Fruit fly (Drosophila melanogaster): ENCODE data around the gene Ge-1.

- TF ChIP-seq usp (GFP tag; optimal IDR thresholded peaks at IDR 0.05) (no peak), Dll (optimal IDR thresholded peaks at IDR 0.05) (no peak), psq (optimal IDR thresholded peaks at IDR 0.05) (no peak)
These were observed 28.4 kb downstream of the Ge-1 start for dm6 chr2L:11072250-11072649.

All from whole organism.